Fruit fly (Drosophila melanogaster): Measurements from ENCODE around the gene CG13078.
A peak's percentile ranks its signal among the peaks of the same experiment; 100 is the strongest.

CG13078 gene

DNA sequence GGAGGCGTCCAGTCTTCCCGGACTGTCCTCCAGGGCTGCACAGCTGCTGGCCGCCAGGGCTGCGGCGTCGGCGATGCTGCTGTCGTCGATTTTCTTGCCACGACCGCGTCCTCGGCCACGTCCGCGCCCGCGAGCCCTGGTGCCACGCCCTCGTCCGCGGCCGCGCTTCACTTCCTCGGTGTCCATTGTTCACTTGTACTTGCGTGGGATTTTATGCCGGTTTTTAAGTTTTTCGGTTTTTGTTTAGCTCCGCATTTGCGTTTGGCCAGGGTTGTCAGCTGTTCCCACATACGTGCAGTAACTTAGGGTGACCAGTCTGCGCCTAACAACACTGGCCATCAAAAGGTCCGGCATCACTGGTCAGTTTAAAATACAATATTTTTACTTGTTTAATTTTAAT lies 18.5 kb downstream of the CG13078 start, which contains the start of gene Hakai (continued):
- TF ChIP-seq pum (GFP tag; optimal IDR thresholded peaks at IDR 0.05), result peak; percentile 77
- TF ChIP-seq CG5180 (GFP tag; optimal IDR thresholded peaks at IDR 0.05), result no peak
- peak; percentile 12 for TF ChIP-seq schlank (tag; optimal IDR thresholded peaks at IDR 0.05)
- peak; percentile 73 for TF ChIP-seq Ets97D (GFP tag; optimal IDR thresholded peaks at IDR 0.05)
- TF ChIP-seq Hr3 (GFP tag; optimal IDR thresholded peaks at IDR 0.05), result peak; percentile 30
- peak; percentile 71 for TF ChIP-seq CG13775 (GFP tag; optimal IDR thresholded peaks at IDR 0.05)
- TF ChIP-seq Oli (tag; optimal IDR thresholded peaks at IDR 0.05), result peak; percentile 16
- TF ChIP-seq CG17361 (GFP tag; IDR thresholded peaks at IDR 0.05), result peak; percentile 69
- TF ChIP-seq CG33557 (GFP tag; optimal IDR thresholded peaks at IDR 0.05), result no peak
- TF ChIP-seq ftz-f1 (GFP tag; optimal IDR thresholded peaks at IDR 0.05), result peak; percentile 53
- peak; percentile 80 for TF ChIP-seq Rfx (GFP tag; IDR thresholded peaks at IDR 0.05)
- TF ChIP-seq Bteb2 (GFP tag; optimal IDR thresholded peaks at IDR 0.05), result peak; percentile 40
- peak; percentile 62 for TF ChIP-seq NK7.1 (GFP tag; optimal IDR thresholded peaks at IDR 0.05)
- TF ChIP-seq CG10366 (GFP tag; IDR thresholded peaks at IDR 0.05), result peak; percentile 35; the same call in 1 of the 2 replicates
- peak; percentile 18 for TF ChIP-seq CG30431 (GFP tag; optimal IDR thresholded peaks at IDR 0.05)
- TF ChIP-seq Sry-β (GFP tag; optimal IDR thresholded peaks at IDR 0.05), result no peak
- TF ChIP-seq CG9727 (GFP tag; optimal IDR thresholded peaks at IDR 0.05), result peak; percentile 50
- peak; percentile 51 for TF ChIP-seq az2 (GFP tag; optimal IDR thresholded peaks at IDR 0.05)
- TF ChIP-seq bsh (GFP tag; optimal IDR thresholded peaks at IDR 0.05), result peak in 1 of 2 experiments; percentile 12
- TF ChIP-seq CG18764 (GFP tag; optimal IDR thresholded peaks at IDR 0.05), result peak; percentile 45
- peak; percentile 23 for TF ChIP-seq CG3065 (GFP tag; optimal IDR thresholded peaks at IDR 0.05)
- TF ChIP-seq kah (GFP tag; optimal IDR thresholded peaks at IDR 0.05), result peak; percentile 5
- peak; percentile 65 for TF ChIP-seq nmo (GFP tag; optimal IDR thresholded peaks at IDR 0.05)
- peak; percentile 31 for TF ChIP-seq gfzf (GFP tag; optimal IDR thresholded peaks at IDR 0.05)
- peak; percentile 45 for TF ChIP-seq CG2678 (tag; optimal IDR thresholded peaks at IDR 0.05)
- no peak for TF ChIP-seq PHDP (tag; optimal IDR thresholded peaks at IDR 0.05)
- 0 out of 3 replicates have a peak, but pooled peaks have one; percentile 28 for TF ChIP-seq CG14860 (GFP tag; IDR thresholded peaks at IDR 0.05; ENCODE audit: partially characterized antibody)
- no peak for TF ChIP-seq gsb (GFP tag; IDR thresholded peaks at IDR 0.05)
- TF ChIP-seq CG1647 (GFP tag; optimal IDR thresholded peaks at IDR 0.05), result peak; percentile 72
- TF ChIP-seq CG11695 (GFP tag; IDR thresholded peaks at IDR 0.05), result no peak
- TF ChIP-seq btn (GFP tag; optimal IDR thresholded peaks at IDR 0.05), result peak; percentile 59
- TF ChIP-seq ro (GFP tag; IDR thresholded peaks at IDR 0.05), result no peak
- peak; percentile 45; the same call in 1 of the 2 replicates for TF ChIP-seq Xrp1 (GFP tag; IDR thresholded peaks at IDR 0.05)
- TF ChIP-seq wek (GFP tag; optimal IDR thresholded peaks at IDR 0.05), result no peak
- TF ChIP-seq otp (GFP tag; IDR thresholded peaks at IDR 0.05), result no peak; the same call in 2 of the 3 replicates
- peak; percentile 67; the same call in 1 of the 3 replicates for TF ChIP-seq CG11456 (GFP tag; IDR thresholded peaks at IDR 0.05)
- peak; percentile 51 for TF ChIP-seq CG13424 (tag; optimal IDR thresholded peaks at IDR 0.05)
- TF ChIP-seq mam (GFP tag; optimal IDR thresholded peaks at IDR 0.05), result peak; percentile 86
- peak; percentile 31; the same call in 2 of the 3 replicates for TF ChIP-seq ci (GFP tag; IDR thresholded peaks at IDR 0.05)
- TF ChIP-seq Eip74EF (GFP tag; optimal IDR thresholded peaks at IDR 0.05), result no peak
- TF ChIP-seq Ptx1 (GFP tag; IDR thresholded peaks at IDR 0.05), result peak; percentile 62
- peak; percentile 41 for TF ChIP-seq CG9817 (tag; optimal IDR thresholded peaks at IDR 0.05)
- TF ChIP-seq CG10654 (GFP tag; optimal IDR thresholded peaks at IDR 0.05), result peak; percentile 53
- peak; percentile 41 for TF ChIP-seq CG10979 (tag; optimal IDR thresholded peaks at IDR 0.05)
- TF ChIP-seq CG16815 (GFP tag; optimal IDR thresholded peaks at IDR 0.05), result no peak
- TF ChIP-seq lola (GFP tag; optimal IDR thresholded peaks at IDR 0.05), result peak in 1 of 3 experiments; percentile 15
- TF ChIP-seq CG34376 (GFP tag; optimal IDR thresholded peaks at IDR 0.05), result peak; percentile 82
- TF ChIP-seq tll (GFP tag; optimal IDR thresholded peaks at IDR 0.05), result no peak
- peak; percentile 49 for TF ChIP-seq pho (GFP tag; optimal IDR thresholded peaks at IDR 0.05)
- TF ChIP-seq D19A (tag; optimal IDR thresholded peaks at IDR 0.05), result peak; percentile 26
